Worm (Caenorhabditis elegans) whole organism, L3 larva: ENCODE measurements around the gene nhr-233.
A peak's percentile ranks its signal among the peaks of the same experiment; 100 is the strongest.

Experiments used
- R02D3.7 ChIP-seq: fragments of 150-350 bp; optimal IDR thresholded peaks from 2 replicates; lab custom pipeline; 2014; ENCODE audit warnings: missing biosample characterization, missing genetic modification characterization
- ZK546.5 ChIP-seq: sonication (generic microtip); optimal IDR thresholded peaks from 2 replicates; lab custom pipeline; 2017; ENCODE audit warnings: missing biosample characterization, missing genetic modification characterization
- ama-1 ChIP-seq: fragments of 150-350 bp; optimal IDR thresholded peaks from 2 replicates; lab custom pipeline; 2018
- ceh-28 ChIP-seq: fragments of 150-350 bp; optimal IDR thresholded peaks from 2 replicates; lab custom pipeline; 2014; ENCODE audit warnings: missing biosample characterization, missing genetic modification reagents, missing genetic modification characterization
- ceh-82 ChIP-seq: fragments of 150-350 bp; optimal IDR thresholded peaks from 2 replicates; lab custom pipeline; 2014; ENCODE audit warnings: missing biosample characterization, missing genetic modification characterization
- daf-12 ChIP-seq: fragments of 150-350 bp; optimal IDR thresholded peaks from 2 replicates; lab custom pipeline; 2014; ENCODE audit warnings: missing biosample characterization, missing genetic modification reagents, missing genetic modification characterization
- elt-1 ChIP-seq: fragments of 150-350 bp; optimal IDR thresholded peaks from 2 replicates; lab custom pipeline; 2014; ENCODE audit warnings: missing biosample characterization, missing genetic modification characterization
- elt-2 ChIP-seq: sonication (generic microtip); optimal IDR thresholded peaks from 2 replicates; lab custom pipeline; 2016; ENCODE audit warnings: missing genetic modification reagents, mild to moderate bottlenecking, missing genetic modification characterization, missing compliant biosample characterization
- elt-3 ChIP-seq, 3 experiments: fragments of 150-350 bp in 1 of 3; sonication (generic microtip) in 2 of 3; optimal IDR thresholded peaks; 2 replicates in 2 of 3; 4 replicates in 1 of 3; lab custom pipeline; 2014 to 2017; ENCODE audit warnings: missing biosample characterization in 3 of 3, missing genetic modification characterization in 3 of 3
- fkh-10 ChIP-seq: sonication (generic microtip); optimal IDR thresholded peaks from 2 replicates; lab custom pipeline; 2017; ENCODE audit warnings: missing biosample characterization, missing genetic modification reagents, missing genetic modification characterization
- fkh-2 ChIP-seq: fragments of 150-350 bp; optimal IDR thresholded peaks from 2 replicates; lab custom pipeline; 2014; ENCODE audit warnings: missing biosample characterization, missing genetic modification reagents, missing genetic modification characterization
- hmg-11 ChIP-seq: sonication (generic microtip); optimal IDR thresholded peaks from 2 replicates; lab custom pipeline; 2016; ENCODE audit warnings: missing genetic modification characterization, missing compliant biosample characterization
- jun-1 ChIP-seq: fragments of 150-350 bp; optimal IDR thresholded peaks from 2 replicates; lab custom pipeline; 2014; ENCODE audit warnings: missing biosample characterization, missing genetic modification reagents, missing genetic modification characterization
- lin-15B ChIP-seq: fragments of 150-350 bp; optimal IDR thresholded peaks from 2 replicates; lab custom pipeline; 2014; ENCODE audit warnings: missing biosample characterization, missing genetic modification characterization
- lsy-12 ChIP-seq: sonication (generic microtip); optimal IDR thresholded peaks from 2 replicates; lab custom pipeline; 2016; ENCODE audit warnings: mild to moderate bottlenecking, missing genetic modification characterization, missing compliant biosample characterization
- mml-1 ChIP-seq: fragments of 150-350 bp; sonication (generic microtip); optimal IDR thresholded peaks from 3 replicates; lab custom pipeline; 2014; ENCODE audit warnings: missing biosample characterization, missing genetic modification characterization
- nhr-12 ChIP-seq: fragments of 150-350 bp; optimal IDR thresholded peaks from 2 replicates; lab custom pipeline; 2014; ENCODE audit warnings: missing biosample characterization, missing genetic modification characterization
- nhr-23 ChIP-seq: fragments of 150-350 bp; optimal IDR thresholded peaks from 2 replicates; lab custom pipeline; 2014; ENCODE audit warnings: missing biosample characterization, missing genetic modification reagents, missing genetic modification characterization
- nhr-25 ChIP-seq: sonication (generic microtip); optimal IDR thresholded peaks from 2 replicates; lab custom pipeline; 2017; ENCODE audit warnings: missing biosample characterization, missing genetic modification characterization
- nhr-28 ChIP-seq: fragments of 150-350 bp; optimal IDR thresholded peaks from 2 replicates; lab custom pipeline; 2014; ENCODE audit warnings: missing biosample characterization, missing genetic modification characterization
- nhr-43 ChIP-seq: sonication (generic microtip); optimal IDR thresholded peaks from 2 replicates; lab custom pipeline; 2016; ENCODE audit warnings: mild to moderate bottlenecking, missing genetic modification characterization, missing compliant biosample characterization; ENCODE audit not compliant: poor library complexity, severe bottlenecking
- nhr-67 ChIP-seq: fragments of 150-350 bp; optimal IDR thresholded peaks from 2 replicates; lab custom pipeline; 2014; ENCODE audit warnings: missing biosample characterization, missing genetic modification characterization
- nhr-77 ChIP-seq: fragments of 150-350 bp; optimal IDR thresholded peaks from 2 replicates; lab custom pipeline; 2014; ENCODE audit warnings: missing biosample characterization, missing genetic modification characterization
- pha-4 ChIP-seq: fragments of 150-350 bp; optimal IDR thresholded peaks from 2 replicates; lab custom pipeline; 2014; ENCODE audit warnings: missing biosample characterization, missing genetic modification reagents, missing genetic modification characterization
- pqm-1 ChIP-seq: fragments of 150-350 bp; optimal IDR thresholded peaks from 2 replicates; lab custom pipeline; 2017; ENCODE audit warnings: missing biosample characterization, missing genetic modification characterization, inconsistent platforms
- sea-2 ChIP-seq: fragments of 150-350 bp; sonication (generic microtip); optimal IDR thresholded peaks from 4 replicates; lab custom pipeline; 2014; ENCODE audit warnings: missing biosample characterization, missing genetic modification reagents, missing genetic modification characterization
- skn-1 ChIP-seq: fragments of 150-350 bp; optimal IDR thresholded peaks from 2 replicates; lab custom pipeline; 2014; ENCODE audit warnings: missing biosample characterization, missing genetic modification characterization
- tbx-2 ChIP-seq: sonication (generic microtip); optimal IDR thresholded peaks from 2 replicates; lab custom pipeline; 2016; ENCODE audit warnings: mild to moderate bottlenecking, missing genetic modification characterization, missing compliant biosample characterization
- unc-39 ChIP-seq: sonication (generic microtip); optimal IDR thresholded peaks from 4 replicates; lab custom pipeline; 2017; ENCODE audit warnings: missing biosample characterization, missing genetic modification characterization
- zag-1 ChIP-seq: fragments of 150-350 bp; optimal IDR thresholded peaks from 2 replicates; lab custom pipeline; 2014; ENCODE audit warnings: missing biosample characterization, missing genetic modification characterization
- ztf-11 ChIP-seq: fragments of 150-350 bp; optimal IDR thresholded peaks from 2 replicates; lab custom pipeline; 2014; ENCODE audit warnings: missing biosample characterization, missing genetic modification characterization

The nhr-233 gene

DNA sequence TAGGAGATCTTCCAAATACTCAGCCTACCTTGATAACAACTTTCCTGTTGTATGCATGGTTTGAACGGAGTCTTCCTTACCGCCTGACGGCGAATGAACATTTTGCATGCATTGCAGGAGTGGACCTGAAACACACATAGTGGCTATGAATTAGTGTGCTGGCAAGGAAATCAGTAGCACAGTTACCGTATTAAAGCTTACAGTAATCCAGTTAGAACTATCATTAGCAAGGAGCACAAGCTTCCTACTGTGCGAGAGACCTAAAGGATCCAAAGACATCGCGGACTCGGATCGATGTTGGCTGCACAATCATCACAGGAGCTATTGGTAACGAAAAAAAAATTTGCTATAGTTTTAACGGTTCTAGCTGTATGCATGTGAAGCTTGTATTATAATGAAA, at the start of gene nhr-233:
Gene nhr-233, minus strand, starts transcription at position 101 of the 400 bp plus-strand sequence.
- TF ChIP-seq zag-1 (no peak), elt-2 (tag; lab: Kevin White, UChicago) (no peak), mml-1 (tag; lab: Kevin White, UChicago) (no peak), nhr-28 (no peak), elt-1 (tag; lab: Kevin White, UChicago) (no peak)

DNA sequence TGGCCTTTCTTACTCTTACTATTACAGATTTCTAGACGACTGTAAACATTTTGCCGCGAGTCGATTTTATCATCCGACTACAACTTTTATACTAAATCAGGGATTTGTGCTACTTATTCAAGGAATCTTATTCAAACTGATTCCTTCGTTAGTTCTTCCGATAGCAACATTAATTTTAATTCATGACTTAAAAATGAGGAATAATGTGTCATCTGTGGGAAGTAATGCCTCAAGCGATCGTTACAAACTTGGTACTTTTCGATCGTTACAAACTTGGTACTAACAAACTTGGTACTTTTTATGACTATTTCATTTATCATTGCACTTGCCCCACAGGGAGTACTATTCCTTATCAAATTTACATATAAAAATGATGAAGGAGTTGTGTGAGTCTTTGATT, 46.9 kb upstream of the nhr-233 start, which contains the start of gene Y70C5A.4:
Gene Y70C5A.4, plus strand, starts transcription at position 301 of the 400 bp plus-strand sequence.
- no peak for TF ChIP-seq fkh-10 (GFP tag; lab: Kevin White, UChicago)
- no peak for TF ChIP-seq nhr-23 (tag; lab: Kevin White, UChicago)
- TF ChIP-seq ceh-82: no peak
- TF ChIP-seq pqm-1 (tag; lab: Kevin White, UChicago): no peak
- TF ChIP-seq ceh-28 (tag; lab: Kevin White, UChicago): no peak
- no peak for TF ChIP-seq fkh-2
- TF ChIP-seq tbx-2 (tag; lab: Kevin White, UChicago): no peak
- TF ChIP-seq nhr-67 (tag; lab: Kevin White, UChicago): no peak
- TF ChIP-seq zag-1: no peak

DNA sequence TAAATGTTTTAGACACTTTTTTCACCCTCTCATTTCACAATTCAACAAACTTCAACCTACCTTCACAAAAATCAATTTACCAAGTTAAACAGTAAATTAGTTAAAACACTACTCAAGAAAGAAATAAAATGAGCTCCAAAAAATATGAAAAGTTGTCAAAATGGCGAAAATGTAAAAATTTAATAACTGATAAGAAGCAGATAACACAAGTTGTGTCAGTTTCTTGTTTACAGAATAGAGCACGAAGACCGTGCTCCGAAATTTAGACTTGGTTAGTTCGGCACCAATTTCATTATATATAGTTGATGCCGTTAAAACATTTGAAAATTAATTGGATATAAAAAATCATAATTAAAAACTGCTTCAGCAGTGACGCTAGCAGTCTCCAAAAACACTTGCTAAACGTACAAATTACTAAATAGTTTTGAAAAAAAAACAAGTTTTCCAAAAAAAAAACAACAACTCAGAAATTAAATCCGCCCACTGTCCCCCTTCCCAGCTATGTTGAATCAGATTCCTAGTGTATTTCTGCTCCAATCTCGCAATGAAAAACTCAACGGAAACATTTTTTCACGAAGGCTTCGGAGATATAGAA, 40.3 kb upstream of the nhr-233 start, which contains the start of gene srw-54:
Gene srw-54, plus strand, starts transcription at position 545 of the 595 bp plus-strand sequence.
- TF ChIP-seq pqm-1 (tag; lab: Kevin White, UChicago): peak; percentile 33
- TF ChIP-seq nhr-43 (tag; lab: Kevin White, UChicago): no peak
- TF ChIP-seq pha-4 (tag; lab: Kevin White, UChicago): peak; percentile 66
- TF ChIP-seq elt-2 (tag; lab: Kevin White, UChicago): peak; percentile 76
- no peak for TF ChIP-seq fkh-2

DNA sequence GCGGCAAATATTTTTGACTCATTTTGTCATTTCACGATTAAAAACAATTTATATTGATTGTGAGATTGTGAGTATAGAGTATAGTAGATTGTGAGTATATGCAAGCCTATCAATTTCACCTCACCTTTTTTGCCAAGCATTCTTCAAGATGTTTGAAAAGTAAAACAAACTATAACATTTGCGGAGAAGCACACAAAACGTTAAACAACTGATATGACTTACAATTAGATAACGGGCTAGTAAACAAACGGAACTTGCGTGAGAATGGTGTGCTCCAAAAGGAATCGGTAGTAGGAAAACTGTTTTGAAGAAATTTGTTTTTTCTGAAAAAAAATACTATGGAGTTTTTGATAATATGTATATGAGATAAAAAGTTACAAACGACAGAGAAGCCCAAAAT, 39.5 kb upstream of the nhr-233 start:
- TF ChIP-seq nhr-25 (no peak), elt-3 (tag; optimal IDR thresholded peaks at IDR 0.05; lab: Kevin White, UChicago) (no peak), ztf-11 (tag; lab: Kevin White, UChicago) (no peak), tbx-2 (tag; lab: Kevin White, UChicago) (no peak), ZK546.5 (tag; lab: Kevin White, UChicago) (no peak), nhr-28 (no peak), ceh-28 (tag; lab: Kevin White, UChicago) (no peak), elt-2 (tag; lab: Kevin White, UChicago) (peak; percentile 87), pha-4 (tag; lab: Kevin White, UChicago) (peak; percentile 48), lsy-12 (no peak), pqm-1 (tag; lab: Kevin White, UChicago) (peak; percentile 78), zag-1 (no peak), R02D3.7 (no peak), elt-1 (tag; lab: Kevin White, UChicago) (no peak), skn-1 (tag; lab: Kevin White, UChicago) (no peak), nhr-67 (tag; lab: Kevin White, UChicago) (no peak), nhr-12 (tag; lab: Kevin White, UChicago) (no peak), fkh-2 (no peak), jun-1 (peak; percentile 48), mml-1 (tag; lab: Kevin White, UChicago) (no peak), nhr-23 (tag; lab: Kevin White, UChicago) (no peak)

DNA sequence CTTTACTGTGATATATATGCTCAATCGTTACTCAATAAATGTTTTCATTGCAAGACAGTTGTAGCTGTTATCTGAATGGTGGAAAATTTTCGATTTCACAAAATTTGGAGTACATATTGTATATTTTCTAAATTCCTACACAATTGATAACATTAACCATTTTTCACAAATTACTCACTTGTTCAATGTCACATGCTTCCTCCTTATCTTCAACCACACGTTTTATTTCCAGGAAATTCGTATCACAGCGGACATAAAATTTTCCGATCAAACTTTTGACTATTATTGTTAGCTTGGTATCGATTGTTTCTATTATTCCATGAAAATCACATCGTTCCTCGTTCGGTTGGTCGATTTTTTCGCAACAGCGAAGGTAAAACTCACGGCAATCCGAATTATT, 37.9 kb upstream of the nhr-233 start:
- TF ChIP-seq jun-1: peak; percentile 63
- TF ChIP-seq elt-2 (tag; lab: Kevin White, UChicago): peak; percentile 59
- TF ChIP-seq pha-4 (tag; lab: Kevin White, UChicago): peak; percentile 56
- TF ChIP-seq sea-2 (GFP tag; lab: Kevin White, UChicago): no peak
- peak; percentile 81 for TF ChIP-seq pqm-1 (tag; lab: Kevin White, UChicago)
- no peak for TF ChIP-seq ama-1

DNA sequence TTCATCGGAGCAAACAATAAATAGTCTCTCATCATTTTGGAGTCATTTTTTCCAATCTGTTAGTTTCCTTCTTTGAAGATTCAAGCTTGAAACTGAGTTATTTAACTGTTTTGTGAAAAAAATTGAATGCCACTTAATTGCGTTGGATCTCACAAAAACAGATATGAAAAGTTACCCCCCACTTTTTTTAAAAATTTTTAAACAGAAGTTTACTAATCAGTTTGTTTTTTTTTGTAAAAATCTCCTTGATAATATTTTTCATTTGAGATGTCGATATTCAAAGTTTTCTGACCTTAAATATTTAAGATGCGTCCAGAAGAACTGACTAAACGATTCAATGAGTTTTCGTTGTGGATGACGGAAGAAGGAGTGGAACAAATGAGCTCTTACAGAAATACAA, 35.7 kb upstream of the nhr-233 start, which contains the start of gene Y32B12C.1:
Gene Y32B12C.1, plus strand, starts transcription at position 301 of the 400 bp plus-strand sequence.
- TF ChIP-seq unc-39 (tag; lab: Kevin White, UChicago) (no peak), lin-15B (tag; lab: Kevin White, UChicago) (no peak), nhr-77 (tag; lab: Kevin White, UChicago) (no peak), nhr-67 (tag; lab: Kevin White, UChicago) (no peak), nhr-12 (tag; lab: Kevin White, UChicago) (no peak), daf-12 (no peak), hmg-11 (tag; lab: Kevin White, UChicago) (no peak)
